Fruit fly (Drosophila melanogaster) whole organism, embryonic: ENCODE data around the gene CG32436.

Experiments
- CG14014 ChIP-seq: fragments of 200-800 bp; sonication (Bioruptor generic); IDR thresholded peaks from 2 replicates; pipeline ENCODE4 v1.3.6; 2022; ENCODE audit warnings: missing biosample characterization, missing genetic modification characterization
- CG17912 ChIP-seq: fragments of 200-800 bp; sonication (Bioruptor generic); optimal IDR thresholded peaks from 2 replicates; lab custom pipeline; 2018; ENCODE audit warnings: missing biosample characterization, mild to moderate bottlenecking, missing genetic modification characterization
- Kr ChIP-seq: fragments of 200-800 bp; sonication (Bioruptor generic); optimal IDR thresholded peaks from 2 replicates; lab custom pipeline; 2017; ENCODE audit warnings: missing biosample characterization, mild to moderate bottlenecking, missing genetic modification characterization
- pfk ChIP-seq: fragments of 200-800 bp; sonication (Bioruptor generic); optimal IDR thresholded peaks from 2 replicates; lab custom pipeline; 2018; ENCODE audit warnings: missing biosample characterization, mild to moderate bottlenecking, missing genetic modification characterization, moderate library complexity
- psq ChIP-seq: fragments of 200-800 bp; sonication (Bioruptor generic); optimal IDR thresholded peaks from 2 replicates; lab custom pipeline; 2017; ENCODE audit warnings: missing biosample characterization, missing genetic modification characterization
- twi ChIP-seq: fragments of 200-800 bp; optimal IDR thresholded peaks from 2 replicates; lab custom pipeline; 2019; ENCODE audit warnings: missing biosample characterization, mild to moderate bottlenecking, missing genetic modification characterization, moderate library complexity
- zen2 ChIP-seq: fragments of 200-800 bp; sonication (Bioruptor generic); IDR thresholded peaks from 3 replicates; pipeline ENCODE4 v1.3.6; 2022; ENCODE audit warnings: missing biosample characterization, missing genetic modification characterization; ENCODE audit not compliant: partially characterized antibody

- TF ChIP-seq zen2 (GFP tag; lab: Robert Waterston, UW) = no peak
- TF ChIP-seq psq (GFP tag; lab: Kevin White, UChicago) = no peak
- TF ChIP-seq CG14014 (GFP tag; lab: Robert Waterston, UW) = no peak
- TF ChIP-seq Kr (GFP tag; lab: Kevin White, UChicago) = no peak
- no peak for TF ChIP-seq twi (tag; lab: Kevin White, UChicago)
- TF ChIP-seq pfk = no peak
- no peak for TF ChIP-seq CG17912 (GFP tag; lab: Kevin White, UChicago)
Observed at dm6 chr3L:21383440-21383839, 39.6 kb downstream of the CG32436 start.
